In genomic region chrX:16193814-16194213, dm6 we compare ENCODE assay signal across 2 fruit fly cellular contexts.
TF ChIP-seq lines count a peak whose summit lies in the region.

No protein-coding gene starts in this region.

- no peak for TF ChIP-seq CTCF in whole organism, embryonic (GFP tag; optimal IDR thresholded peaks at IDR 0.05; lab: Kevin White, UChicago)

TF ChIP-seq in whole organism, embryonic, 481 proteins besides CTCF, POLR2A, EP300 and RAD21:
- no peak for TF ChIP-seq CG17385 (GFP tag; optimal IDR thresholded peaks at IDR 0.05; lab: Kevin White, UChicago)
- TF ChIP-seq crol (GFP tag; IDR thresholded peaks at IDR 0.05; lab: Robert Waterston, UW) = peak; percentile 93
- TF ChIP-seq Ets65A (GFP tag; lab: Kevin White, UChicago) = peak; percentile 11
- peak; percentile 6; the same call in 1 of the 3 replicates for TF ChIP-seq row (GFP tag; IDR thresholded peaks at IDR 0.05; lab: Robert Waterston, UW)
- TF ChIP-seq stc (GFP tag; IDR thresholded peaks at IDR 0.05; lab: Robert Waterston, UW) = 0 out of 2 replicates have a peak, but pooled peaks have one; percentile 15
- no peak for TF ChIP-seq twi (tag; optimal IDR thresholded peaks at IDR 0.05; lab: Kevin White, UChicago)
- TF ChIP-seq Med (GFP tag; lab: Kevin White, UChicago) = peak; percentile 50
- TF ChIP-seq CG2116 (GFP tag; optimal IDR thresholded peaks at IDR 0.05; lab: Kevin White, UChicago) = no peak
- TF ChIP-seq D19B (GFP tag; optimal IDR thresholded peaks at IDR 0.05; lab: Kevin White, UChicago) = peak; percentile 7
- peak; percentile 53; the same call in 2 of the 3 replicates for TF ChIP-seq sr (GFP tag; IDR thresholded peaks at IDR 0.05; lab: Robert Waterston, UW)

TF ChIP-seq in whole organism, prepupa, 60 proteins besides CTCF, POLR2A, EP300 and RAD21:
- TF ChIP-seq CG7368 (GFP tag; optimal IDR thresholded peaks at IDR 0.05; lab: Kevin White, UChicago) = no peak
- TF ChIP-seq svp (GFP tag; lab: Kevin White, UChicago) = peak; percentile 44
